Worm (Caenorhabditis elegans) whole organism, L4/young adult: ENCODE measurements around the gene ckb-1.

ENCODE experiments used
- W03F9.2 ChIP-seq: fragments of 150-350 bp; optimal IDR thresholded peaks from 2 replicates; lab custom pipeline; 2014; ENCODE audit warnings: missing biosample characterization, missing genetic modification characterization
- him-1 ChIP-seq: sonication (generic microtip); optimal IDR thresholded peaks from 2 replicates; lab custom pipeline; 2016; ENCODE audit warnings: missing genotype, missing genetic modification reagents, missing genetic modification characterization, missing compliant biosample characterization

DNA sequence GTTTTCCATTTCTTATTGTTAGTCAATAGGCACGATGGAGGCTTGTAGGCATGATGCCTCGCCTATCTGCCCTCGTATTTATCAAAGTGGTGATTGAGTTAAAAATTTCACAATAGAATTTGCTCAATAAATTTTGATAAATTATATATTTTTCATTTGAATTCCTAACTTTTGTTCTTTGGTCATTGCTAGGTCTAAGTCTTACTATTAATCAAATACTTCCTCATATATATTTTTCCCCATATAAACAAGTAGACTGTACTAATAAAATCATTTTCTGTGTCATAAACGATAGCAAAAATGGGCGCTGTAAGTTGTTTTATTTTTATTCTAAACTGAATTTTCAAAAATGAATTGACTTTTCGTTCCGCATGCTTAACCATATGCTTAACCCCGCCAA, 19.4 kb downstream of the ckb-1 start, which contains the start of gene pals-28:
- TF ChIP-seq him-1 (tag; lab: Kevin White, UChicago) (no peak), W03F9.2 (tag; lab: Kevin White, UChicago) (no peak)
